Fruit fly (Drosophila melanogaster): ENCODE data around the gene inaF-B.

- no peak for TF ChIP-seq Sin3A (optimal IDR thresholded peaks at IDR 0.05)
- TF ChIP-seq h (optimal IDR thresholded peaks at IDR 0.05), result no peak
- TF ChIP-seq insv (optimal IDR thresholded peaks at IDR 0.05), result no peak
- no peak for TF ChIP-seq psq (optimal IDR thresholded peaks at IDR 0.05)
- no peak for TF ChIP-seq Myc (optimal IDR thresholded peaks at IDR 0.05)
- no peak for TF ChIP-seq ttk (optimal IDR thresholded peaks at IDR 0.05)
Measured at dm6 chrX:11723946-11724345, 8.6 kb downstream of the inaF-B start, which contains the start of gene CG15221.

Data from Kc167 (cell line).